Fruit fly (Drosophila melanogaster): ENCODE measurements around the gene Act5C.

Act5C gene

DNA sequence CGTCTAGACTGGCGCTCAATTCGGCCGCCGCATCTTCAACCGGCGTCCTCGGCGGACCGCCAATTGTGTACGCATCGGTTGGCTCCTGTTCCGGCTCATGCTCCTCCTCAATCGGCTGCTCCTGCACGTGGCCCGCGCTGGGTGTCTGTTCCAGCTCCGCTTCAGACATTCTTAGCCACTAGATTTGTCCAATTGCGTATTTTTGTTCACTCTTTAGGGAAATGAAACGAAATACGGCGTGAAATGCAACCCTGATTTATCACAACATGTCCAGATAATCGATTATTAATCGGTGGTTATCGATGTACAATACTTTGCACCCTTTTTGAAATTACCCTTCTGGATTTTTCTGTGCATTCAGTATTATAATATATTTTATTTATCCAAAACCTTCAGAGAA, 24.1 kb upstream of the Act5C start, which contains the start of gene mof:
TSS of gene mof (minus strand) at position 270 of the 400 bp plus-strand sequence.
- TF ChIP-seq Rel (GFP tag; optimal IDR thresholded peaks at IDR 0.05) (no peak), Rel (tag; optimal IDR thresholded peaks at IDR 0.05) (no peak), psq (GFP tag; optimal IDR thresholded peaks at IDR 0.05) (no peak), GATAd (GFP tag; optimal IDR thresholded peaks at IDR 0.05) (no peak), Vsx2 (GFP tag; optimal IDR thresholded peaks at IDR 0.05; ENCODE audit: partially characterized antibody) (no peak), dl (GFP tag; optimal IDR thresholded peaks at IDR 0.05; ENCODE audit: insufficient read depth in 1 of 2, partially characterized antibody in 2 of 2) (no peak), N (GFP tag; optimal IDR thresholded peaks at IDR 0.05) (no peak), h (GFP tag; optimal IDR thresholded peaks at IDR 0.05) (no peak), OdsH (GFP tag; optimal IDR thresholded peaks at IDR 0.05) (no peak), Jra (GFP tag; optimal IDR thresholded peaks at IDR 0.05) (no peak), brk (GFP tag; optimal IDR thresholded peaks at IDR 0.05) (no peak), foxo (GFP tag; optimal IDR thresholded peaks at IDR 0.05) (no peak)

dm6 chrX:5879543-5879943, 21.1 kb upstream of the Act5C start, which contains the start of the genes Usp30 and CG16721:
Gene Usp30 (minus strand): TSS chrX:5879787.
Gene CG16721 (plus strand): TSS chrX:5879869.
- peak; percentile 68 for TF ChIP-seq br (GFP tag; optimal IDR thresholded peaks at IDR 0.05)
- no peak for TF ChIP-seq dl (GFP tag; optimal IDR thresholded peaks at IDR 0.05; ENCODE audit: insufficient read depth in 1 of 2, partially characterized antibody in 2 of 2)
- peak; percentile 55 for TF ChIP-seq HLH106 (tag; optimal IDR thresholded peaks at IDR 0.05)
- no peak for TF ChIP-seq woc (GFP tag; optimal IDR thresholded peaks at IDR 0.05)
- TF ChIP-seq Dif (GFP tag; optimal IDR thresholded peaks at IDR 0.05; ENCODE audit: partially characterized antibody), result no peak
- peak; percentile 51 for TF ChIP-seq sv (GFP tag; optimal IDR thresholded peaks at IDR 0.05)
- TF ChIP-seq OdsH (GFP tag; optimal IDR thresholded peaks at IDR 0.05), result peak; percentile 65
- peak; percentile 59 for TF ChIP-seq ey (GFP tag; optimal IDR thresholded peaks at IDR 0.05)
- TF ChIP-seq CG32264 (GFP tag; optimal IDR thresholded peaks at IDR 0.05), result peak; percentile 38
- no peak for TF ChIP-seq Rel (GFP tag; optimal IDR thresholded peaks at IDR 0.05)
- peak; percentile 66 for TF ChIP-seq Rel (tag; optimal IDR thresholded peaks at IDR 0.05)
- peak; percentile 65 for TF ChIP-seq psq (GFP tag; optimal IDR thresholded peaks at IDR 0.05)
- TF ChIP-seq Sp1 (GFP tag; optimal IDR thresholded peaks at IDR 0.05), result peak; percentile 57
- peak in 1 of 2 experiments; percentile 84 for TF ChIP-seq foxo (GFP tag; optimal IDR thresholded peaks at IDR 0.05)
- TF ChIP-seq Jra (GFP tag; optimal IDR thresholded peaks at IDR 0.05), result peak; percentile 81
- no peak for TF ChIP-seq Hnf4 (GFP tag; optimal IDR thresholded peaks at IDR 0.05)
- peak; percentile 80 for TF ChIP-seq rgr (GFP tag; optimal IDR thresholded peaks at IDR 0.05)
- peak; percentile 31 for TF ChIP-seq CG9705 (GFP tag; optimal IDR thresholded peaks at IDR 0.05)
- no peak for TF ChIP-seq dmrt93B (GFP tag; optimal IDR thresholded peaks at IDR 0.05)
- peak; percentile 11 for TF ChIP-seq Hr83 (GFP tag; optimal IDR thresholded peaks at IDR 0.05; ENCODE audit: poor library complexity, severe bottlenecking)
- TF ChIP-seq h (GFP tag; optimal IDR thresholded peaks at IDR 0.05), result peak; percentile 80
- TF ChIP-seq fru (GFP tag; optimal IDR thresholded peaks at IDR 0.05), result peak; percentile 74
- TF ChIP-seq dsf (GFP tag; optimal IDR thresholded peaks at IDR 0.05; ENCODE audit: borderline replicate concordance), result no peak

DNA sequence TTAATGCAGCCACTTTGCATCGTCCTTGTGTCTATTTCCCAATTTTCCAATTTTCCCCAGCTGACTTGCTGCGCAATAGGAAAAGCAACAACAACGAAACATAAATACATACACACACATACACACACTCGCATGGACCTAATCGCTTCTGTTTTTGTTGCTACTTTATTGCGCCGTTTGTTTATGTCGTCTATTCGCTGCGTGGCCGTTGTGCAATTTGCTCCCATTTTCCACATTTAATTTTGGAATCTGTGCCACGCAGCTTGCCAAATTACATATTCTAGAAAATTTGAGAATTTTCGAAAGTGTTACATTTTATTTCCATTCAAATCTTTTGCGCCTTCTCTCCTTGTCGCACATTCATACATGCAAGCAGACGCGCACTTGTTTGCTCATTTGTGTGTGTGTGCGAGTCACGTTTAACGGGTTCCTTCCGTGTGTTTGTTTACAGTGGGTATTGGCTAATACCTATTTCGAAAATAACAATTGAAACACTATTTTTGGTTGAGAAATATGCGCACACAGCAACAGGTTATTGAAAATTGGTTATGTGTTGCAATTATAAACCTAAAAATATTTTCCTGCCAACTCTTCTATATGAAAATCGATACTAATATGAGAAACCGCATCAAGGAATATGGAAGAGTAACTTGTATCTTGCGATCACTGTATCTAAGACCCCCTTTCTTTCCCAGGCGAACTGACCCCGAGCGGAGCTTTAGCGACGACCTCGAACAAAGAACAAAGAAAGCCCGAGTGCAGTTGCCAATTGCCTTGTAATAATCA, 20.3 kb upstream of the Act5C start:
- TF ChIP-seq dl (GFP tag; optimal IDR thresholded peaks at IDR 0.05; ENCODE audit: insufficient read depth in 1 of 2, partially characterized antibody in 2 of 2), result no peak
- TF ChIP-seq Rel (GFP tag; optimal IDR thresholded peaks at IDR 0.05), result peak; percentile 45
- peak; percentile 61 for TF ChIP-seq Rel (tag; optimal IDR thresholded peaks at IDR 0.05)
- TF ChIP-seq Dfd (GFP tag; optimal IDR thresholded peaks at IDR 0.05), result no peak
- peak; percentile 90 for TF ChIP-seq h (GFP tag; optimal IDR thresholded peaks at IDR 0.05)
- no peak for TF ChIP-seq sv (GFP tag; optimal IDR thresholded peaks at IDR 0.05)
- peak; percentile 82 for TF ChIP-seq fru (GFP tag; optimal IDR thresholded peaks at IDR 0.05)
- TF ChIP-seq GATAd (GFP tag; optimal IDR thresholded peaks at IDR 0.05), result no peak
- no peak for TF ChIP-seq tai (GFP tag; optimal IDR thresholded peaks at IDR 0.05)
- TF ChIP-seq Hr78 (GFP tag; optimal IDR thresholded peaks at IDR 0.05), result no peak
- TF ChIP-seq Sp1 (GFP tag; optimal IDR thresholded peaks at IDR 0.05), result peak; percentile 84
- peak; percentile 77 for TF ChIP-seq CG9705 (GFP tag; optimal IDR thresholded peaks at IDR 0.05)
- no peak for TF ChIP-seq CrebA (GFP tag; optimal IDR thresholded peaks at IDR 0.05; ENCODE audit: borderline replicate concordance)
- TF ChIP-seq OdsH (GFP tag; optimal IDR thresholded peaks at IDR 0.05), result peak; percentile 82
- peak; percentile 85 for TF ChIP-seq rgr (GFP tag; optimal IDR thresholded peaks at IDR 0.05)
- TF ChIP-seq dsf (GFP tag; optimal IDR thresholded peaks at IDR 0.05; ENCODE audit: borderline replicate concordance), result no peak
- peak; percentile 83 for TF ChIP-seq ey (GFP tag; optimal IDR thresholded peaks at IDR 0.05)
- TF ChIP-seq HLH106 (tag; optimal IDR thresholded peaks at IDR 0.05), result peak; percentile 88
- TF ChIP-seq foxo (GFP tag; optimal IDR thresholded peaks at IDR 0.05), result peak in 1 of 2 experiments; percentile 86
- peak; percentile 89 for TF ChIP-seq psq (GFP tag; optimal IDR thresholded peaks at IDR 0.05)
- TF ChIP-seq Hnf4 (GFP tag; optimal IDR thresholded peaks at IDR 0.05), result peak; percentile 87
- TF ChIP-seq br (GFP tag; optimal IDR thresholded peaks at IDR 0.05), result peak; percentile 81
- peak; percentile 76 for TF ChIP-seq dmrt93B (GFP tag; optimal IDR thresholded peaks at IDR 0.05)
- peak; percentile 93 for TF ChIP-seq woc (GFP tag; optimal IDR thresholded peaks at IDR 0.05)
- no peak for TF ChIP-seq brk (GFP tag; optimal IDR thresholded peaks at IDR 0.05)
- TF ChIP-seq pan (optimal IDR thresholded peaks at IDR 0.05), result no peak
- TF ChIP-seq Vsx2 (GFP tag; optimal IDR thresholded peaks at IDR 0.05; ENCODE audit: partially characterized antibody), result no peak
- peak; percentile 56 for TF ChIP-seq sage (GFP tag; optimal IDR thresholded peaks at IDR 0.05)
- TF ChIP-seq Abd-B (GFP tag; optimal IDR thresholded peaks at IDR 0.05), result no peak
- TF ChIP-seq CG32264 (GFP tag; optimal IDR thresholded peaks at IDR 0.05), result peak; percentile 72
- TF ChIP-seq usp (GFP tag; optimal IDR thresholded peaks at IDR 0.05), result no peak
- TF ChIP-seq Jra (GFP tag; optimal IDR thresholded peaks at IDR 0.05), result peak; percentile 76
